Fruit fly (Drosophila melanogaster) whole organism, prepupa: Measurements from ENCODE around the gene CG14435.
A peak's percentile ranks its signal among the peaks of the same experiment; 100 is the strongest.

Experiments used
- Blimp-1 ChIP-seq: fragments of 200-800 bp; sonication (Bioruptor generic); optimal IDR thresholded peaks from 3 replicates; lab custom pipeline; 2017; ENCODE audit warnings: missing biosample characterization, missing genetic modification characterization, mild to moderate bottlenecking, moderate library complexity, missing genetic modification reagents
- CG10631 ChIP-seq: fragments of 200-800 bp; sonication (Bioruptor generic); optimal IDR thresholded peaks from 2 replicates; lab custom pipeline; 2016; ENCODE audit warnings: missing biosample characterization, missing genetic modification characterization
- CG10669 ChIP-seq: fragments of 200-800 bp; sonication (Bioruptor generic); optimal IDR thresholded peaks from 3 replicates; lab custom pipeline; 2018; ENCODE audit warnings: missing biosample characterization, mild to moderate bottlenecking, missing genetic modification characterization, moderate library complexity
- CG11294 ChIP-seq: fragments of 200-800 bp; sonication (Bioruptor generic); IDR thresholded peaks from 2 replicates; pipeline ENCODE4 v1.3.6; 2022; ENCODE audit warnings: missing biosample characterization, missing genetic modification characterization
- CG11762 ChIP-seq: fragments of 200-800 bp; sonication (Bioruptor generic); optimal IDR thresholded peaks from 3 replicates; lab custom pipeline; 2016; ENCODE audit warnings: missing biosample characterization, missing genetic modification characterization; ENCODE audit not compliant: insufficient read depth
- CG15336 ChIP-seq: fragments of 200-800 bp; sonication (Bioruptor generic); IDR thresholded peaks from 2 replicates; pipeline ENCODE4 v1.3.6; 2022; ENCODE audit warnings: missing biosample characterization, missing genetic modification characterization
- CG1621 ChIP-seq: fragments of 200-800 bp; sonication (Bioruptor generic); optimal IDR thresholded peaks from 3 replicates; lab custom pipeline; 2018; ENCODE audit warnings: missing biosample characterization, mild to moderate bottlenecking, missing genetic modification characterization
- CG16779 ChIP-seq: fragments of 200-800 bp; sonication (Bioruptor generic); optimal IDR thresholded peaks from 3 replicates; lab custom pipeline; 2017; ENCODE audit warnings: missing biosample characterization, mild to moderate bottlenecking, missing genetic modification characterization
- CG3032 ChIP-seq: fragments of 200-800 bp; optimal IDR thresholded peaks from 2 replicates; lab custom pipeline; 2019; ENCODE audit warnings: missing biosample characterization, mild to moderate bottlenecking, missing genetic modification characterization, moderate library complexity
- CG31627 ChIP-seq: fragments of 200-800 bp; sonication (Bioruptor generic); optimal IDR thresholded peaks from 3 replicates; lab custom pipeline; 2016; ENCODE audit warnings: missing biosample characterization, missing genetic modification characterization
- CG32006 ChIP-seq: fragments of 200-800 bp; sonication (Bioruptor generic); optimal IDR thresholded peaks from 3 replicates; lab custom pipeline; 2017; ENCODE audit warnings: missing biosample characterization, mild to moderate bottlenecking, missing genetic modification characterization
- CG34406 ChIP-seq: fragments of 200-800 bp; sonication (Bioruptor generic); optimal IDR thresholded peaks from 3 replicates; lab custom pipeline; 2016; ENCODE audit warnings: missing biosample characterization, missing genetic modification characterization
- CG4318 ChIP-seq: fragments of 200-800 bp; sonication (Bioruptor generic); optimal IDR thresholded peaks from 3 replicates; lab custom pipeline; 2017; ENCODE audit warnings: missing biosample characterization, mild to moderate bottlenecking, missing genetic modification characterization
- CG6163 ChIP-seq: fragments of 200-800 bp; sonication (Bioruptor generic); IDR thresholded peaks from 3 replicates; pipeline ENCODE4 v1.3.6; 2022; ENCODE audit warnings: missing biosample characterization, missing genetic modification characterization
- CG6276 ChIP-seq: fragments of 200-800 bp; sonication (Bioruptor generic); optimal IDR thresholded peaks from 2 replicates; lab custom pipeline; 2017; ENCODE audit warnings: missing biosample characterization, mild to moderate bottlenecking, missing genetic modification characterization
- CG6792 ChIP-seq: fragments of 200-800 bp; sonication (Bioruptor generic); optimal IDR thresholded peaks from 3 replicates; lab custom pipeline; 2016; ENCODE audit warnings: missing biosample characterization, missing genetic modification characterization
- CG6808 ChIP-seq: fragments of 200-800 bp; sonication (Bioruptor generic); optimal IDR thresholded peaks from 3 replicates; lab custom pipeline; 2017; ENCODE audit warnings: missing biosample characterization, missing genetic modification characterization, mild to moderate bottlenecking, moderate library complexity, missing genetic modification reagents
- CG6854 ChIP-seq: fragments of 200-800 bp; sonication (Bioruptor generic); optimal IDR thresholded peaks from 2 replicates; lab custom pipeline; 2017; ENCODE audit warnings: missing biosample characterization, mild to moderate bottlenecking, missing genetic modification characterization
- CG7368 ChIP-seq: fragments of 200-800 bp; sonication (Bioruptor generic); optimal IDR thresholded peaks from 3 replicates; lab custom pipeline; 2016; ENCODE audit warnings: missing biosample characterization, missing genetic modification characterization
- CG8319 ChIP-seq: fragments of 200-800 bp; sonication (Bioruptor generic); optimal IDR thresholded peaks from 3 replicates; lab custom pipeline; 2016; ENCODE audit warnings: missing biosample characterization, missing genetic modification characterization
- CG8632 ChIP-seq: fragments of 200-800 bp; sonication (Bioruptor generic); optimal IDR thresholded peaks from 3 replicates; lab custom pipeline; 2016; ENCODE audit warnings: missing biosample characterization, missing genetic modification characterization
- Eip75B ChIP-seq: fragments of 200-800 bp; sonication (Bioruptor generic); optimal IDR thresholded peaks from 3 replicates; lab custom pipeline; 2016; ENCODE audit warnings: missing biosample characterization, missing genetic modification characterization
- Eip78C ChIP-seq: fragments of 200-800 bp; sonication (Bioruptor generic); peaks from one replicate; lab custom pipeline; 2016; ENCODE audit warnings: missing biosample characterization, missing genetic modification characterization
- Eip93F ChIP-seq: fragments of 200-800 bp; sonication (Bioruptor generic); optimal IDR thresholded peaks from 2 replicates; lab custom pipeline; 2016; ENCODE audit warnings: missing biosample characterization, mild to moderate bottlenecking, missing genetic modification characterization
- Ets96B ChIP-seq: fragments of 200-800 bp; optimal IDR thresholded peaks from 2 replicates; lab custom pipeline; 2019; ENCODE audit warnings: missing biosample characterization, mild to moderate bottlenecking, missing genetic modification characterization, moderate library complexity
- Gug ChIP-seq: fragments of 200-800 bp; sonication (Bioruptor generic); IDR thresholded peaks from 2 replicates; pipeline ENCODE4 v1.3.6; 2022; ENCODE audit warnings: missing biosample characterization, missing genetic modification characterization
- Hr38 ChIP-seq: sonication (Bioruptor generic); optimal IDR thresholded peaks from 2 replicates; lab custom pipeline; 2016; ENCODE audit warnings: missing biosample characterization, missing genetic modification characterization
- Hr4 ChIP-seq: fragments of 200-800 bp; sonication (Bioruptor generic); optimal IDR thresholded peaks from 3 replicates; lab custom pipeline; 2016; ENCODE audit warnings: missing biosample characterization, missing genetic modification characterization
- Met ChIP-seq: fragments of 200-800 bp; sonication (Bioruptor generic); optimal IDR thresholded peaks from 3 replicates; lab custom pipeline; 2016; ENCODE audit warnings: missing biosample characterization, missing genetic modification characterization
- OdsH ChIP-seq: fragments of 200-800 bp; sonication (Bioruptor generic); optimal IDR thresholded peaks from 3 replicates; lab custom pipeline; 2016; ENCODE audit warnings: missing biosample characterization, missing genetic modification characterization
- Smox ChIP-seq: fragments of 200-800 bp; sonication (Bioruptor generic); optimal IDR thresholded peaks from 3 replicates; lab custom pipeline; 2016; ENCODE audit warnings: missing biosample characterization, missing genetic modification characterization
- Sox102F ChIP-seq: fragments of 200-800 bp; sonication (Bioruptor generic); optimal IDR thresholded peaks from 2 replicates; lab custom pipeline; 2016; ENCODE audit warnings: missing biosample characterization, mild to moderate bottlenecking, missing genetic modification characterization
- Sox14 ChIP-seq: fragments of 200-800 bp; sonication (Bioruptor generic); optimal IDR thresholded peaks from 3 replicates; lab custom pipeline; 2016; ENCODE audit warnings: missing biosample characterization, missing genetic modification characterization
- Sox15 ChIP-seq: fragments of 200-800 bp; sonication (Bioruptor generic); optimal IDR thresholded peaks from 3 replicates; lab custom pipeline; 2016; ENCODE audit warnings: missing biosample characterization, missing genetic modification characterization
- achi ChIP-seq: fragments of 200-800 bp; sonication (Bioruptor generic); optimal IDR thresholded peaks from 3 replicates; lab custom pipeline; 2016; ENCODE audit warnings: missing biosample characterization, missing genetic modification characterization
- acj6 ChIP-seq: fragments of 200-800 bp; sonication (Bioruptor generic); optimal IDR thresholded peaks from 3 replicates; lab custom pipeline; 2016; ENCODE audit warnings: missing biosample characterization, missing genetic modification characterization
- cyc ChIP-seq: fragments of 200-800 bp; sonication (Bioruptor generic); optimal IDR thresholded peaks from 3 replicates; lab custom pipeline; 2016; ENCODE audit warnings: missing biosample characterization, missing genetic modification characterization
- dac ChIP-seq: fragments of 200-800 bp; sonication (Bioruptor generic); optimal IDR thresholded peaks from 2 replicates; lab custom pipeline; 2017; ENCODE audit warnings: missing biosample characterization, mild to moderate bottlenecking, missing genetic modification characterization
- dsx ChIP-seq: fragments of 200-800 bp; optimal IDR thresholded peaks from 3 replicates; lab custom pipeline; 2019; ENCODE audit warnings: missing biosample characterization, mild to moderate bottlenecking, missing genetic modification characterization, moderate library complexity; ENCODE audit not compliant: poor library complexity, severe bottlenecking
- eg ChIP-seq: fragments of 200-800 bp; sonication (Bioruptor generic); IDR thresholded peaks from 3 replicates; pipeline ENCODE4 v1.3.6; 2022; ENCODE audit warnings: missing biosample characterization, missing genetic modification characterization
- esn ChIP-seq: fragments of 200-800 bp; sonication (Bioruptor generic); optimal IDR thresholded peaks from 2 replicates; lab custom pipeline; 2016; ENCODE audit warnings: missing biosample characterization, mild to moderate bottlenecking, missing genetic modification characterization, moderate library complexity
- fd59A ChIP-seq: fragments of 200-800 bp; sonication (Bioruptor generic); optimal IDR thresholded peaks from 2 replicates; lab custom pipeline; 2017; ENCODE audit warnings: missing biosample characterization, mild to moderate bottlenecking, missing genetic modification characterization, missing genetic modification reagents
- fd85E ChIP-seq: fragments of 200-800 bp; sonication (Bioruptor generic); optimal IDR thresholded peaks from 3 replicates; lab custom pipeline; 2016; ENCODE audit warnings: missing biosample characterization, missing genetic modification characterization
- fkh ChIP-seq: fragments of 200-800 bp; sonication (Bioruptor generic); optimal IDR thresholded peaks from 3 replicates; lab custom pipeline; 2017; ENCODE audit warnings: missing biosample characterization, mild to moderate bottlenecking, missing genetic modification characterization, moderate library complexity
- lz ChIP-seq: fragments of 200-800 bp; sonication (Bioruptor generic); optimal IDR thresholded peaks from 3 replicates; lab custom pipeline; 2016; ENCODE audit warnings: missing biosample characterization, missing genetic modification characterization
- pdm3 ChIP-seq: fragments of 200-800 bp; sonication (Bioruptor generic); optimal IDR thresholded peaks from 3 replicates; lab custom pipeline; 2016; ENCODE audit warnings: missing biosample characterization, missing genetic modification characterization
- salr ChIP-seq, 2 experiments: fragments of 200-800 bp; sonication (Bioruptor generic); optimal IDR thresholded peaks; 3 replicates each; lab custom pipeline; 2016 to 2018; ENCODE audit warnings: missing biosample characterization in 2 of 2, missing genetic modification characterization in 2 of 2, mild to moderate bottlenecking in 1 of 2
- spab ChIP-seq: fragments of 200-800 bp; sonication (Bioruptor generic); optimal IDR thresholded peaks from 2 replicates; lab custom pipeline; 2017; ENCODE audit warnings: missing biosample characterization, mild to moderate bottlenecking, missing genetic modification characterization, missing genetic modification reagents
- ss ChIP-seq, 2 experiments: fragments of 200-800 bp; sonication (Bioruptor generic); optimal IDR thresholded peaks; 2 replicates in 1 of 2; 3 replicates in 1 of 2; lab custom pipeline; 2017 to 2018; ENCODE audit warnings: mild to moderate bottlenecking in 2 of 2, missing biosample characterization in 2 of 2, missing genetic modification characterization in 2 of 2, moderate library complexity in 1 of 2
- svp ChIP-seq: fragments of 200-800 bp; sonication (Bioruptor generic); peaks from one replicate; lab custom pipeline; 2016; ENCODE audit warnings: missing biosample characterization, missing genetic modification characterization
- topi ChIP-seq: fragments of 200-800 bp; sonication (Bioruptor generic); optimal IDR thresholded peaks from 3 replicates; lab custom pipeline; 2016; ENCODE audit warnings: missing biosample characterization, missing genetic modification characterization
- vri ChIP-seq: fragments of 200-800 bp; sonication (Bioruptor generic); optimal IDR thresholded peaks from 3 replicates; lab custom pipeline; 2016; ENCODE audit warnings: missing biosample characterization, mild to moderate bottlenecking, missing genetic modification characterization

Gene CG14435

DNA sequence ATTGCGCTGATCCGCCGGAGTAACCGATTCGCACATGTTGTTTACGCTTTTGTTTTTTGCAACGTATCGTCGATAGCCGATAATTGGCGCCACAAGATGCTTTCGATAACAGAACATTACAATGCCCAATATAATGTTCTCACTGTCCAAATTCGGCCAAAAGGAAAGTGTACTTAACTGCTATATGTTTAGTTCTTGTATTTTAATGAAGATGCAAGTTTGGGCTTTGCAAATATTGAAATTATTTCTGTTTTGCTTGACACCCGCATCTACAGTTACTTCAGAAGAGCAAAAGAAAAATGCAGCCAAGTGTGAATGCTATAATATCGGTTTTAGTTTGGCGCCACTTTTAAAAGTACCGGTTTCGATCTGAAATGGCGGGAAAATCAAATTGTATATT is 8.9 kb upstream of the CG14435 start:
- TF ChIP-seq svp (GFP tag; lab: Kevin White, UChicago): peak; percentile 97
- TF ChIP-seq Eip78C: peak; percentile 96
- peak; percentile 91 for TF ChIP-seq CG7368
- TF ChIP-seq CG1621 (tag; lab: Kevin White, UChicago): peak; percentile 95
- peak; percentile 90 for TF ChIP-seq Sox102F
- peak; percentile 88 for TF ChIP-seq dsx (GFP tag; lab: Kevin White, UChicago)
- TF ChIP-seq CG6854 (GFP tag; lab: Kevin White, UChicago): peak; percentile 78
- TF ChIP-seq CG31627 (GFP tag; lab: Kevin White, UChicago): peak; percentile 95
- peak; percentile 83 for TF ChIP-seq CG11762 (GFP tag; lab: Kevin White, UChicago)
- TF ChIP-seq lz (GFP tag; lab: Kevin White, UChicago): peak; percentile 96
- TF ChIP-seq CG6808 (GFP tag; lab: Kevin White, UChicago): peak; percentile 90
- TF ChIP-seq CG10669 (GFP tag; lab: Kevin White, UChicago): peak; percentile 93
- peak; percentile 92 for TF ChIP-seq Ets96B
- TF ChIP-seq fd85E (GFP tag; lab: Kevin White, UChicago): peak; percentile 49
- TF ChIP-seq CG32006: peak; percentile 92
- peak; percentile 91 for TF ChIP-seq Eip75B (GFP tag; lab: Kevin White, UChicago)
- peak; percentile 84 for TF ChIP-seq CG15336 (GFP tag; lab: Robert Waterston, UW)
- peak; percentile 95 for TF ChIP-seq topi
- peak; percentile 93 for TF ChIP-seq esn (GFP tag; lab: Kevin White, UChicago)
- peak; percentile 92 for TF ChIP-seq Smox (GFP tag; lab: Kevin White, UChicago)
- peak; percentile 85 for TF ChIP-seq fd59A
- TF ChIP-seq Eip93F (GFP tag; lab: Kevin White, UChicago): peak; percentile 63
- peak; percentile 92 for TF ChIP-seq eg (GFP tag; lab: Robert Waterston, UW)
- peak; percentile 88 for TF ChIP-seq Gug (GFP tag; lab: Robert Waterston, UW)
- peak; percentile 96 for TF ChIP-seq cyc
- TF ChIP-seq CG34406: peak; percentile 89
- peak; percentile 85 for TF ChIP-seq CG4318
- TF ChIP-seq CG8319: peak; percentile 88
- TF ChIP-seq acj6 (GFP tag; lab: Kevin White, UChicago): peak; percentile 93
- TF ChIP-seq ss (GFP tag; optimal IDR thresholded peaks at IDR 0.05; lab: Kevin White, UChicago): peak; percentile 79 to 91
- TF ChIP-seq CG6792: peak; percentile 88
- peak; percentile 95 for TF ChIP-seq pdm3 (GFP tag; lab: Kevin White, UChicago)
- TF ChIP-seq CG10631 (GFP tag; lab: Kevin White, UChicago): peak; percentile 90
- TF ChIP-seq CG16779 (tag; lab: Kevin White, UChicago): peak; percentile 72
- peak; percentile 80 for TF ChIP-seq spab (GFP tag; lab: Kevin White, UChicago)
- peak; percentile 86 for TF ChIP-seq achi
- TF ChIP-seq CG8632 (GFP tag; lab: Kevin White, UChicago): peak; percentile 83
- peak; percentile 96 for TF ChIP-seq Sox14 (GFP tag; lab: Kevin White, UChicago)
- TF ChIP-seq CG6163: peak; percentile 90
- TF ChIP-seq CG3032: peak; percentile 94
- TF ChIP-seq OdsH (GFP tag; lab: Kevin White, UChicago): peak; percentile 91
- TF ChIP-seq CG6276: peak; percentile 82
- peak; percentile 73 for TF ChIP-seq fkh (GFP tag; lab: Kevin White, UChicago)
- peak; percentile 91 for TF ChIP-seq Hr4 (GFP tag; lab: Kevin White, UChicago)
- peak; percentile 92 for TF ChIP-seq Sox15
- no peak for TF ChIP-seq Hr38 (GFP tag; lab: Kevin White, UChicago)
- peak; percentile 79 to 89 for TF ChIP-seq salr (GFP tag; optimal IDR thresholded peaks at IDR 0.05; lab: Kevin White, UChicago)
- peak; percentile 76 for TF ChIP-seq Blimp-1
- TF ChIP-seq vri: peak; percentile 84
- peak; percentile 94 for TF ChIP-seq Met (GFP tag; lab: Kevin White, UChicago)
- TF ChIP-seq CG11294 (GFP tag; lab: Robert Waterston, UW): peak; percentile 85
- peak; percentile 92 for TF ChIP-seq dac (GFP tag; lab: Kevin White, UChicago)
